Fruit fly (Drosophila melanogaster) whole organism, embryonic: ENCODE data around the gene Lipt2.
A peak's percentile ranks its signal among the peaks of the same experiment; 100 is the strongest.

ENCODE experiments used
- Adf1 ChIP-seq: fragments of 200-800 bp; sonication (Bioruptor generic); IDR thresholded peaks from 2 replicates; pipeline ENCODE4 v1.3.6; 2022; ENCODE audit warnings: missing biosample characterization, missing genetic modification characterization
- CG11504 ChIP-seq: fragments of 200-800 bp; sonication (Bioruptor generic); optimal IDR thresholded peaks from 3 replicates; lab custom pipeline; 2019; ENCODE audit warnings: missing biosample characterization, mild to moderate bottlenecking, missing genetic modification characterization, moderate library complexity
- CG12071 ChIP-seq: fragments of 200-800 bp; sonication (Bioruptor generic); optimal IDR thresholded peaks from 3 replicates; lab custom pipeline; 2018; ENCODE audit warnings: missing biosample characterization, mild to moderate bottlenecking, missing genetic modification characterization
- CG12104 ChIP-seq: fragments of 200-800 bp; sonication (Bioruptor generic); optimal IDR thresholded peaks from 3 replicates; lab custom pipeline; 2016; ENCODE audit warnings: missing biosample characterization, missing genetic modification characterization
- CG13775 ChIP-seq: fragments of 200-800 bp; sonication (Bioruptor generic); optimal IDR thresholded peaks from 3 replicates; lab custom pipeline; 2017; ENCODE audit warnings: missing biosample characterization, mild to moderate bottlenecking, missing genetic modification characterization
- CG16813 ChIP-seq: fragments of 200-800 bp; sonication (Bioruptor generic); IDR thresholded peaks from 3 replicates; pipeline ENCODE4 v1.3.6; 2022; ENCODE audit warnings: missing biosample characterization, missing genetic modification characterization; ENCODE audit not compliant: partially characterized antibody
- CG17361 ChIP-seq: fragments of 200-800 bp; sonication (Bioruptor generic); IDR thresholded peaks from 3 replicates; pipeline ENCODE4 v1.3.6; 2022; ENCODE audit warnings: missing biosample characterization, missing genetic modification characterization
- CG17385 ChIP-seq: fragments of 200-800 bp; sonication (Bioruptor generic); optimal IDR thresholded peaks from 3 replicates; lab custom pipeline; 2018; ENCODE audit warnings: missing biosample characterization, mild to moderate bottlenecking, missing genetic modification characterization
- CG17568 ChIP-seq: fragments of 200-800 bp; sonication (Bioruptor generic); optimal IDR thresholded peaks from 2 replicates; lab custom pipeline; 2018; ENCODE audit warnings: missing biosample characterization, mild to moderate bottlenecking, missing genetic modification characterization, moderate library complexity
- CG32772 ChIP-seq: fragments of 200-800 bp; sonication (Bioruptor generic); IDR thresholded peaks from 2 replicates; pipeline ENCODE4 v1.3.6; 2022; ENCODE audit warnings: missing biosample characterization, missing genetic modification characterization
- CG34224 ChIP-seq: fragments of 200-800 bp; sonication (Bioruptor generic); IDR thresholded peaks from 3 replicates; pipeline ENCODE4 v1.3.6; 2022; ENCODE audit warnings: missing biosample characterization, missing genetic modification characterization; ENCODE audit not compliant: partially characterized antibody
- CG34422 ChIP-seq: fragments of 200-800 bp; sonication (Bioruptor generic); IDR thresholded peaks from 3 replicates; pipeline ENCODE4 v1.3.6; 2022; ENCODE audit warnings: missing biosample characterization, missing genetic modification characterization
- CG42726 ChIP-seq: fragments of 200-800 bp; sonication (Bioruptor generic); IDR thresholded peaks from 2 replicates; pipeline ENCODE4 v1.3.6; 2022; ENCODE audit warnings: missing biosample characterization, missing genetic modification characterization; ENCODE audit not compliant: partially characterized antibody
- CG5953 ChIP-seq: fragments of 200-800 bp; sonication (Bioruptor generic); IDR thresholded peaks from 2 replicates; pipeline ENCODE4 v1.3.6; 2022; ENCODE audit warnings: missing biosample characterization, missing genetic modification characterization
- CG6175 ChIP-seq: fragments of 200-800 bp; sonication (Bioruptor generic); IDR thresholded peaks from 3 replicates; pipeline ENCODE4 v1.3.6; 2022; ENCODE audit warnings: missing biosample characterization, missing genetic modification characterization
- CG6654 ChIP-seq: fragments of 200-800 bp; sonication (Bioruptor generic); optimal IDR thresholded peaks from 2 replicates; lab custom pipeline; 2017; ENCODE audit warnings: missing biosample characterization, mild to moderate bottlenecking, missing genetic modification characterization
- CG6791 ChIP-seq: fragments of 200-800 bp; sonication (Bioruptor generic); IDR thresholded peaks from 3 replicates; pipeline ENCODE4 v1.3.6; 2022; ENCODE audit warnings: missing biosample characterization, missing genetic modification characterization; ENCODE audit not compliant: partially characterized antibody
- CG6854 ChIP-seq: fragments of 200-800 bp; sonication (Bioruptor generic); optimal IDR thresholded peaks from 3 replicates; lab custom pipeline; 2017; ENCODE audit warnings: missing biosample characterization, mild to moderate bottlenecking, missing genetic modification characterization
- CG7928 ChIP-seq: fragments of 200-800 bp; sonication (Bioruptor generic); optimal IDR thresholded peaks from 2 replicates; lab custom pipeline; 2017; ENCODE audit warnings: missing biosample characterization, mild to moderate bottlenecking, missing genetic modification characterization
- CG8281 ChIP-seq: fragments of 200-800 bp; sonication (Bioruptor generic); optimal IDR thresholded peaks from 2 replicates; lab custom pipeline; 2018; ENCODE audit warnings: missing biosample characterization, mild to moderate bottlenecking, missing genetic modification characterization, moderate library complexity
- CG8290 ChIP-seq, 3 experiments: fragments of 200-800 bp; sonication (Bioruptor generic); optimal IDR thresholded peaks; 2 replicates each; lab custom pipeline; 2016 to 2019; ENCODE audit warnings: missing biosample characterization in 3 of 3, missing genetic modification characterization in 3 of 3, mild to moderate bottlenecking in 2 of 3, moderate library complexity in 1 of 3
- CG8765 ChIP-seq: fragments of 200-800 bp; sonication (Bioruptor generic); IDR thresholded peaks from 2 replicates; pipeline ENCODE4 v1.3.6; 2022; ENCODE audit warnings: missing biosample characterization, missing genetic modification characterization
- Fer3 ChIP-seq: fragments of 200-800 bp; sonication (Bioruptor generic); optimal IDR thresholded peaks from 2 replicates; lab custom pipeline; 2018; ENCODE audit warnings: missing biosample characterization, mild to moderate bottlenecking, missing genetic modification characterization, moderate library complexity
- Hey ChIP-seq: fragments of 200-800 bp; sonication (Bioruptor generic); optimal IDR thresholded peaks from 3 replicates; lab custom pipeline; 2018; ENCODE audit warnings: missing biosample characterization, mild to moderate bottlenecking, missing genetic modification characterization
- Lpt ChIP-seq: fragments of >200 bp; optimal IDR thresholded peaks from 2 replicates; lab custom pipeline; 2018; ENCODE audit warnings: missing biosample characterization, missing genetic modification characterization
- MESR4 ChIP-seq: fragments of 200-800 bp; sonication (Bioruptor generic); optimal IDR thresholded peaks from 2 replicates; lab custom pipeline; 2018; ENCODE audit warnings: missing biosample characterization, mild to moderate bottlenecking, missing genetic modification characterization, moderate library complexity
- Med ChIP-seq: fragments of 200-800 bp; sonication (Bioruptor generic); peaks from one replicate; lab custom pipeline; 2016; ENCODE audit warnings: missing biosample characterization, missing genetic modification characterization, mild to moderate bottlenecking, inconsistent platforms, moderate library complexity
- Sry-δ ChIP-seq: fragments of 200-800 bp; sonication (Bioruptor generic); optimal IDR thresholded peaks from 2 replicates; lab custom pipeline; 2016; ENCODE audit warnings: missing biosample characterization, missing genetic modification characterization
- Xrp1 ChIP-seq: fragments of 200-800 bp; sonication (Bioruptor generic); IDR thresholded peaks from 2 replicates; pipeline ENCODE4 v1.3.6; 2022; ENCODE audit warnings: missing biosample characterization, missing genetic modification characterization
- YL-1 ChIP-seq: fragments of 200-800 bp; sonication (Bioruptor generic); optimal IDR thresholded peaks from 3 replicates; lab custom pipeline; 2017; ENCODE audit warnings: missing biosample characterization, mild to moderate bottlenecking, missing genetic modification characterization
- ac ChIP-seq: fragments of 200-800 bp; sonication (Bioruptor generic); optimal IDR thresholded peaks from 3 replicates; lab custom pipeline; 2017; ENCODE audit warnings: missing biosample characterization, mild to moderate bottlenecking, missing genetic modification characterization
- ato ChIP-seq: fragments of 200-800 bp; sonication (Bioruptor generic); IDR thresholded peaks from 2 replicates; pipeline ENCODE4 v1.3.6; 2022; ENCODE audit warnings: missing biosample characterization, missing genetic modification characterization; ENCODE audit not compliant: partially characterized antibody
- bowl ChIP-seq: fragments of 200-800 bp; sonication (Bioruptor generic); IDR thresholded peaks from 2 replicates; pipeline ENCODE4 v1.3.6; 2022; ENCODE audit warnings: missing biosample characterization, missing genetic modification characterization
- cas ChIP-seq: fragments of 200-800 bp; sonication (Bioruptor generic); IDR thresholded peaks from 2 replicates; pipeline ENCODE4 v1.3.6; 2022; ENCODE audit warnings: missing biosample characterization, missing genetic modification characterization
- crol ChIP-seq: fragments of 200-800 bp; sonication (Bioruptor generic); IDR thresholded peaks from 2 replicates; pipeline ENCODE4 v1.3.6; 2022; ENCODE audit warnings: missing biosample characterization, missing genetic modification characterization
- crp ChIP-seq, 2 experiments: fragments of 200-800 bp; sonication (Bioruptor generic); optimal IDR thresholded peaks; 2 replicates in 1 of 2; 3 replicates in 1 of 2; lab custom pipeline; 2017; ENCODE audit warnings: missing biosample characterization in 2 of 2, missing genetic modification characterization in 2 of 2, mild to moderate bottlenecking in 1 of 2, moderate library complexity in 1 of 2
- dmrt11E ChIP-seq: fragments of 200-800 bp; sonication (Bioruptor generic); optimal IDR thresholded peaks from 3 replicates; lab custom pipeline; 2018; ENCODE audit warnings: missing biosample characterization, mild to moderate bottlenecking, missing genetic modification characterization, moderate library complexity
- kay ChIP-seq: fragments of 200-800 bp; sonication (Bioruptor generic); optimal IDR thresholded peaks from 2 replicates; lab custom pipeline; 2016; ENCODE audit warnings: missing biosample characterization, missing genetic modification characterization
- lilli ChIP-seq: fragments of 200-800 bp; sonication (Bioruptor generic); optimal IDR thresholded peaks from 3 replicates; lab custom pipeline; 2016; ENCODE audit warnings: missing biosample characterization, missing genetic modification characterization
- prd ChIP-seq, 3 experiments: fragments of >200 bp in 2 of 3; fragments of 200-800 bp in 1 of 3; sonication (Bioruptor generic) in 1 of 3; optimal IDR thresholded peaks in 2 of 3; IDR thresholded peaks in 1 of 3; 2 replicates in 2 of 3; 3 replicates in 1 of 3; pipeline versions ENCODE4 v1.3.6 to Lab custom; 2017 to 2022; ENCODE audit warnings: missing biosample characterization in 1 of 3, missing genetic modification characterization in 1 of 3
- pros ChIP-seq: fragments of 200-800 bp; sonication (Bioruptor generic); optimal IDR thresholded peaks from 3 replicates; lab custom pipeline; 2019; ENCODE audit warnings: missing biosample characterization, mild to moderate bottlenecking, missing genetic modification characterization, moderate library complexity
- rib ChIP-seq: fragments of 200-800 bp; sonication (Bioruptor generic); IDR thresholded peaks from 2 replicates; pipeline ENCODE4 v1.3.6; 2022; ENCODE audit warnings: missing biosample characterization, missing genetic modification characterization
- scrt ChIP-seq: fragments of 200-800 bp; sonication (Bioruptor generic); optimal IDR thresholded peaks from 2 replicates; lab custom pipeline; 2018; ENCODE audit warnings: missing biosample characterization, mild to moderate bottlenecking, missing genetic modification characterization, moderate library complexity
- trem ChIP-seq: fragments of 200-800 bp; optimal IDR thresholded peaks from 3 replicates; lab custom pipeline; 2019; ENCODE audit warnings: missing biosample characterization, mild to moderate bottlenecking, missing genetic modification characterization, moderate library complexity
- unpg ChIP-seq: fragments of 200-800 bp; sonication (Bioruptor generic); optimal IDR thresholded peaks from 3 replicates; lab custom pipeline; 2018; ENCODE audit warnings: missing biosample characterization, mild to moderate bottlenecking, missing genetic modification characterization, moderate library complexity
- usp ChIP-seq: fragments of >200 bp; optimal IDR thresholded peaks from 2 replicates; lab custom pipeline; 2017; ENCODE audit warnings: missing biosample characterization, missing genetic modification characterization
- vvl ChIP-seq: fragments of 200-800 bp; sonication (Bioruptor generic); IDR thresholded peaks from 2 replicates; pipeline ENCODE4 v1.3.6; 2022; ENCODE audit warnings: missing biosample characterization, missing genetic modification characterization

Lipt2 gene

dm6 chr3R:4453213-4453956 is 16.3 kb upstream of the Lipt2 start (continued):
- peak; percentile 8 for TF ChIP-seq Sry-δ
- peak; percentile 100 for TF ChIP-seq CG17385 (GFP tag; lab: Kevin White, UChicago)
- TF ChIP-seq CG32772 (GFP tag; lab: Robert Waterston, UW): no peak
- peak; percentile 33; the same call in 1 of the 2 replicates for TF ChIP-seq Xrp1 (GFP tag; lab: Robert Waterston, UW)
- TF ChIP-seq CG17568 (GFP tag; lab: Kevin White, UChicago): peak; percentile 66
- TF ChIP-seq bowl (GFP tag; lab: Robert Waterston, UW): 0 out of 2 replicates have a peak, but pooled peaks have one; percentile 46
- peak; percentile 75; the same call in 1 of the 3 replicates for TF ChIP-seq CG34422 (GFP tag; lab: Robert Waterston, UW)
- TF ChIP-seq prd (optimal IDR thresholded peaks at IDR 0.05; lab: Kevin White, UChicago): no peak
- TF ChIP-seq prd (GFP tag; IDR thresholded peaks at IDR 0.05; lab: Robert Waterston, UW): no peak
- TF ChIP-seq pros: peak; percentile 93
- TF ChIP-seq rib (GFP tag; lab: Robert Waterston, UW): peak; percentile 32; the same call in 1 of the 2 replicates
- TF ChIP-seq CG34224 (GFP tag; lab: Robert Waterston, UW): peak; percentile 68
- no peak for TF ChIP-seq usp (GFP tag; lab: Kevin White, UChicago)
- TF ChIP-seq CG6175: peak; percentile 97
- peak; percentile 29 for TF ChIP-seq CG8290 (GFP tag; optimal IDR thresholded peaks at IDR 0.05; lab: Kevin White, UChicago)
- peak; percentile 45 to 60 for TF ChIP-seq CG8290 (tag; optimal IDR thresholded peaks at IDR 0.05; lab: Kevin White, UChicago)
- TF ChIP-seq CG42726 (GFP tag; lab: Robert Waterston, UW): peak; percentile 59; the same call in 1 of the 2 replicates
- TF ChIP-seq Med (GFP tag; lab: Kevin White, UChicago): peak; percentile 87
- no peak for TF ChIP-seq unpg
- TF ChIP-seq trem (tag; lab: Kevin White, UChicago): peak; percentile 5
- TF ChIP-seq CG12071: peak; percentile 35
- peak; percentile 55; the same call in 1 of the 2 replicates for TF ChIP-seq ato
- peak; percentile 36; the same call in 1 of the 3 replicates for TF ChIP-seq CG6791 (GFP tag; lab: Robert Waterston, UW)
- no peak for TF ChIP-seq CG12104 (GFP tag; lab: Kevin White, UChicago)
- TF ChIP-seq crp (GFP tag; optimal IDR thresholded peaks at IDR 0.05; lab: Kevin White, UChicago): peak in 1 of 2 experiments; percentile 60
- no peak for TF ChIP-seq CG13775 (GFP tag; lab: Kevin White, UChicago)
- peak; percentile 76 for TF ChIP-seq Lpt (GFP tag; lab: Kevin White, UChicago)
- TF ChIP-seq CG8281: no peak
- TF ChIP-seq vvl (GFP tag; lab: Robert Waterston, UW): peak; percentile 51
- no peak for TF ChIP-seq CG6654 (GFP tag; lab: Kevin White, UChicago)
- TF ChIP-seq YL-1 (GFP tag; lab: Kevin White, UChicago): peak; percentile 91
- peak; percentile 61 for TF ChIP-seq MESR4
- 0 out of 3 replicates have a peak, but pooled peaks have one; percentile 10 for TF ChIP-seq CG16813
- peak; percentile 23; the same call in 1 of the 3 replicates for TF ChIP-seq CG17361
- no peak for TF ChIP-seq CG7928 (GFP tag; lab: Kevin White, UChicago)
- peak; percentile 78 for TF ChIP-seq crol (GFP tag; lab: Robert Waterston, UW)
- peak; percentile 47 for TF ChIP-seq scrt (GFP tag; lab: Kevin White, UChicago)
- no peak for TF ChIP-seq dmrt11E (tag; lab: Kevin White, UChicago)
- TF ChIP-seq lilli (GFP tag; lab: Kevin White, UChicago): peak; percentile 9
- peak; percentile 78 for TF ChIP-seq ac (GFP tag; lab: Kevin White, UChicago)
- TF ChIP-seq Adf1 (GFP tag; lab: Robert Waterston, UW): peak; percentile 76
- peak; percentile 1 for TF ChIP-seq Hey (tag; lab: Kevin White, UChicago)
- TF ChIP-seq kay (GFP tag; lab: Kevin White, UChicago): peak; percentile 37
- peak; percentile 86 for TF ChIP-seq CG11504 (tag; lab: Kevin White, UChicago)
- peak; percentile 36; the same call in 1 of the 2 replicates for TF ChIP-seq CG8765
- TF ChIP-seq CG6854 (GFP tag; lab: Kevin White, UChicago): peak; percentile 35
- TF ChIP-seq Fer3 (tag; lab: Kevin White, UChicago): no peak
- 0 out of 2 replicates have a peak, but pooled peaks have one; percentile 28 for TF ChIP-seq cas (GFP tag; lab: Robert Waterston, UW)
- 0 out of 2 replicates have a peak, but pooled peaks have one; percentile 26 for TF ChIP-seq CG5953 (GFP tag; lab: Robert Waterston, UW)
